Worm (Caenorhabditis elegans) whole organism, early embryonic: ENCODE results near the gene F48G7.12.

ENCODE experiments used
- B0310.2 ChIP-seq: sonication (generic microtip); optimal IDR thresholded peaks from 2 replicates; lab custom pipeline; 2016; ENCODE audit warnings: mild to moderate bottlenecking, missing genetic modification characterization, missing compliant biosample characterization
- F13C5.2 ChIP-seq: sonication (generic microtip); optimal IDR thresholded peaks from 2 replicates; lab custom pipeline; 2017; ENCODE audit warnings: mild to moderate bottlenecking, missing genetic modification characterization, inconsistent platforms, missing compliant biosample characterization
- aly-1 ChIP-seq: sonication (generic microtip); optimal IDR thresholded peaks from 2 replicates; lab custom pipeline; 2016; ENCODE audit warnings: missing genetic modification characterization, missing compliant biosample characterization
- ama-1 ChIP-seq: fragments of 150-350 bp; optimal IDR thresholded peaks from 2 replicates; lab custom pipeline; 2014
- ceh-13 ChIP-seq: fragments of 200-800 bp; sonication (Bioruptor generic); optimal IDR thresholded peaks from 2 replicates; lab custom pipeline; 2018; ENCODE audit warnings: mild to moderate bottlenecking, missing genetic modification characterization, missing compliant biosample characterization
- ceh-36 ChIP-seq: sonication (generic microtip); optimal IDR thresholded peaks from 2 replicates; lab custom pipeline; 2016; ENCODE audit warnings: missing genetic modification characterization, inconsistent platforms, missing compliant biosample characterization
- ets-7 ChIP-seq: sonication (generic microtip); optimal IDR thresholded peaks from 2 replicates; lab custom pipeline; 2016; ENCODE audit warnings: missing genotype, missing genetic modification characterization, missing compliant biosample characterization
- flt-1 ChIP-seq: fragments of 200-800 bp; sonication (Bioruptor generic); IDR thresholded peaks from 2 replicates; pipeline ENCODE4 v1.3.6; 2022; ENCODE audit warnings: missing genetic modification characterization, missing compliant biosample characterization
- hmbx-1 ChIP-seq: sonication (generic microtip); optimal IDR thresholded peaks from 2 replicates; lab custom pipeline; 2016; ENCODE audit warnings: mild to moderate bottlenecking, missing genetic modification characterization, missing compliant biosample characterization
- hmg-4 ChIP-seq: fragments of 200-800 bp; sonication (Bioruptor generic); optimal IDR thresholded peaks from 2 replicates; lab custom pipeline; 2018; ENCODE audit warnings: mild to moderate bottlenecking, missing genetic modification characterization, missing compliant biosample characterization
- hnd-1 ChIP-seq: sonication (generic microtip); optimal IDR thresholded peaks from 2 replicates; lab custom pipeline; 2016; ENCODE audit warnings: missing genetic modification characterization, missing compliant biosample characterization
- pes-1 ChIP-seq: fragments of 200-800 bp; sonication (Bioruptor generic); IDR thresholded peaks from 2 replicates; pipeline ENCODE4 v1.3.6; 2022; ENCODE audit warnings: missing genetic modification reagents, missing genetic modification characterization, missing compliant biosample characterization
- scrt-1 ChIP-seq: fragments of 200-800 bp; sonication (Bioruptor generic); IDR thresholded peaks from 2 replicates; pipeline ENCODE4 v1.3.6; 2022; ENCODE audit warnings: missing genetic modification characterization, missing compliant biosample characterization
- sea-1 ChIP-seq: fragments of 200-800 bp; sonication (Bioruptor generic); conservative IDR thresholded peaks from 2 replicates; pipeline ENCODE4 v1.3.6; 2022; ENCODE audit warnings: missing genetic modification characterization, missing compliant biosample characterization
- tbx-11 ChIP-seq: fragments of 200-800 bp; sonication (Bioruptor generic); IDR thresholded peaks from 2 replicates; pipeline ENCODE4 v1.3.6; 2022; ENCODE audit warnings: missing genetic modification characterization, missing compliant biosample characterization
- tbx-37 ChIP-seq: fragments of 200-800 bp; sonication (Bioruptor generic); conservative IDR thresholded peaks from 2 replicates; pipeline ENCODE4 v1.3.6; 2022; ENCODE audit warnings: missing genetic modification reagents, missing genetic modification characterization, missing compliant biosample characterization
- tra-4 ChIP-seq: sonication (generic microtip); optimal IDR thresholded peaks from 2 replicates; lab custom pipeline; 2017; ENCODE audit warnings: missing genetic modification characterization, missing compliant biosample characterization

F48G7.12 gene

ce11 chrV:610217-610616 lies 35.8 kb downstream of the F48G7.12 start, which contains the start of gene nhr-90:
Gene nhr-90 (plus strand): TSS chrV:610512.
- TF ChIP-seq tbx-11 (GFP tag; lab: Robert Waterston, UW) = no peak
- no peak for TF ChIP-seq scrt-1 (GFP tag; lab: Robert Waterston, UW)
- TF ChIP-seq tra-4 (tag; lab: Kevin White, UChicago) = no peak

- TF ChIP-seq ceh-36 (no peak), aly-1 (tag; lab: Kevin White, UChicago) (no peak), hnd-1 (tag; lab: Kevin White, UChicago) (no peak), ama-1 (lab: Kevin White, UChicago) (no peak), F13C5.2 (tag; lab: Kevin White, UChicago) (no peak), hmbx-1 (tag; lab: Kevin White, UChicago) (no peak), sea-1 (GFP tag; lab: Robert Waterston, UW) (no peak), ceh-13 (no peak), tra-4 (tag; lab: Kevin White, UChicago) (no peak)
Measured at ce11 chrV:609671-610070, 36.4 kb downstream of the F48G7.12 start, which contains the start of gene srlf-36. Gene srlf-36 (minus strand): TSS chrV:609771.

- TF ChIP-seq hnd-1 (tag; lab: Kevin White, UChicago) = no peak
- no peak for TF ChIP-seq tra-4 (tag; lab: Kevin White, UChicago)
- no peak for TF ChIP-seq scrt-1 (GFP tag; lab: Robert Waterston, UW)
- TF ChIP-seq B0310.2 = no peak
Measured at ce11 chrV:608844-609243, 37.2 kb downstream of the F48G7.12 start, which contains the start of gene srw-109. Gene srw-109 (minus strand): TSS chrV:608944.

- TF ChIP-seq hmbx-1 (tag; lab: Kevin White, UChicago) = no peak
- TF ChIP-seq hmg-4 (GFP tag; lab: Kevin White, UChicago) = no peak
- no peak for TF ChIP-seq F13C5.2 (tag; lab: Kevin White, UChicago)
- no peak for TF ChIP-seq scrt-1 (GFP tag; lab: Robert Waterston, UW)
- no peak for TF ChIP-seq ama-1 (lab: Kevin White, UChicago)
- no peak for TF ChIP-seq tbx-11 (GFP tag; lab: Robert Waterston, UW)
- no peak for TF ChIP-seq tra-4 (tag; lab: Kevin White, UChicago)
- no peak for TF ChIP-seq hnd-1 (tag; lab: Kevin White, UChicago)
- no peak for TF ChIP-seq aly-1 (tag; lab: Kevin White, UChicago)
- TF ChIP-seq pes-1 = no peak
- no peak for TF ChIP-seq ceh-13
- no peak for TF ChIP-seq ets-7 (tag; lab: Kevin White, UChicago)
- TF ChIP-seq tbx-37 (GFP tag; lab: Robert Waterston, UW) = no peak
Measured at ce11 chrV:604105-604504, 41.9 kb downstream of the F48G7.12 start, which contains the start of gene srlf-37. Gene srlf-37 (minus strand): TSS chrV:604205.

- TF ChIP-seq ets-7 (tag; lab: Kevin White, UChicago) (no peak), B0310.2 (no peak), F13C5.2 (tag; lab: Kevin White, UChicago) (no peak), sea-1 (GFP tag; lab: Robert Waterston, UW) (no peak), flt-1 (GFP tag; lab: Robert Waterston, UW) (no peak), tra-4 (tag; lab: Kevin White, UChicago) (no peak), hnd-1 (tag; lab: Kevin White, UChicago) (no peak)
Measured at ce11 chrV:600231-600630, 45.8 kb downstream of the F48G7.12 start, which contains the start of gene nhr-251. Gene nhr-251 (plus strand): TSS chrV:600531.

- TF ChIP-seq sea-1 (GFP tag; lab: Robert Waterston, UW) (no peak), pes-1 (no peak), hnd-1 (tag; lab: Kevin White, UChicago) (no peak), tbx-11 (GFP tag; lab: Robert Waterston, UW) (no peak), ceh-13 (no peak), ama-1 (lab: Kevin White, UChicago) (no peak), aly-1 (tag; lab: Kevin White, UChicago) (no peak), B0310.2 (no peak), flt-1 (GFP tag; lab: Robert Waterston, UW) (no peak)
Measured at ce11 chrV:599783-600182, 46.2 kb downstream of the F48G7.12 start.

ce11 chrV:598626-599025 lies 47.4 kb downstream of the F48G7.12 start:
- TF ChIP-seq sea-1 (GFP tag; lab: Robert Waterston, UW) = no peak
- no peak for TF ChIP-seq ceh-13
- no peak for TF ChIP-seq scrt-1 (GFP tag; lab: Robert Waterston, UW)
- no peak for TF ChIP-seq F13C5.2 (tag; lab: Kevin White, UChicago)
- TF ChIP-seq hmbx-1 (tag; lab: Kevin White, UChicago) = no peak
- no peak for TF ChIP-seq ets-7 (tag; lab: Kevin White, UChicago)
- no peak for TF ChIP-seq B0310.2
- no peak for TF ChIP-seq pes-1
- no peak for TF ChIP-seq aly-1 (tag; lab: Kevin White, UChicago)
- TF ChIP-seq tbx-11 (GFP tag; lab: Robert Waterston, UW) = no peak
- no peak for TF ChIP-seq tbx-37 (GFP tag; lab: Robert Waterston, UW)
- no peak for TF ChIP-seq flt-1 (GFP tag; lab: Robert Waterston, UW)
- TF ChIP-seq hmg-4 (GFP tag; lab: Kevin White, UChicago) = no peak

ce11 chrV:597823-598222 lies 48.2 kb downstream of the F48G7.12 start:
- TF ChIP-seq ets-7 (tag; lab: Kevin White, UChicago) (no peak), tra-4 (tag; lab: Kevin White, UChicago) (no peak), tbx-37 (GFP tag; lab: Robert Waterston, UW) (no peak), B0310.2 (no peak), F13C5.2 (tag; lab: Kevin White, UChicago) (no peak), tbx-11 (GFP tag; lab: Robert Waterston, UW) (no peak), pes-1 (no peak), ceh-36 (no peak), scrt-1 (GFP tag; lab: Robert Waterston, UW) (no peak), hmbx-1 (tag; lab: Kevin White, UChicago) (no peak), sea-1 (GFP tag; lab: Robert Waterston, UW) (no peak), flt-1 (GFP tag; lab: Robert Waterston, UW) (no peak), ama-1 (lab: Kevin White, UChicago) (no peak), hnd-1 (tag; lab: Kevin White, UChicago) (no peak), ceh-13 (no peak), aly-1 (tag; lab: Kevin White, UChicago) (no peak), hmg-4 (GFP tag; lab: Kevin White, UChicago) (no peak)
